Worm (Caenorhabditis elegans): ENCODE data around the gene Y43C5A.7.
A peak's percentile ranks its signal among the peaks of the same experiment; 100 is the strongest.

Y43C5A.7 gene

DNA sequence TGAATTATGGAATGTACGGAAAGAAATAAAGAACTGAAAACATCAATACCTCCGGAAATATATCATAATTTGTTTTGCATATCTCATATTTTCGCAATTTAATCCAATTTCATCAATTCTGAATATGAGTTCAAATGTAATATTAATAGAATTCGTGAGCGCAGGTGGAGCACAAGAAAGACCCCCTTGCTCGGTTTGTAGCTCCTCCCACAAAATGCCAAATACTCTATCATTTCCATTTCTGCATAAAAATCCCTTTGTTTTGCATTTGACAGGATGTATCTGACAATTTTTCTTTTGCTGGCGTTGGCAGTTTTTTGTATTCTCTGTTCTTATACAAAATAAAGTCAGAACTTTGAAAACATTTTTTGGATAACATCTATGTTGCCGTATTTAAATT is 2.0 kb upstream of the Y43C5A.7 start:
- TF ChIP-seq ama-1 (optimal IDR thresholded peaks at IDR 0.05): no peak
- TF ChIP-seq scrt-1 (GFP tag; IDR thresholded peaks at IDR 0.05): no peak
- TF ChIP-seq hnd-1 (tag; optimal IDR thresholded peaks at IDR 0.05): no peak
- TF ChIP-seq sea-1 (GFP tag; conservative IDR thresholded peaks at IDR 0.05): no peak
- TF ChIP-seq hmg-4 (GFP tag; optimal IDR thresholded peaks at IDR 0.05): no peak
- TF ChIP-seq ceh-13 (GFP tag; optimal IDR thresholded peaks at IDR 0.05): no peak
- TF ChIP-seq tbx-11 (GFP tag; IDR thresholded peaks at IDR 0.05): no peak
- no peak for TF ChIP-seq aly-1 (tag; optimal IDR thresholded peaks at IDR 0.05)
- no peak for TF ChIP-seq ceh-36 (tag; optimal IDR thresholded peaks at IDR 0.05)
- no peak for TF ChIP-seq hmbx-1 (tag; optimal IDR thresholded peaks at IDR 0.05)
- TF ChIP-seq ets-7 (tag; optimal IDR thresholded peaks at IDR 0.05): no peak
- no peak for TF ChIP-seq tra-4 (tag; optimal IDR thresholded peaks at IDR 0.05)
- TF ChIP-seq tbx-37 (GFP tag; conservative IDR thresholded peaks at IDR 0.05): no peak
- TF ChIP-seq F13C5.2 (tag; optimal IDR thresholded peaks at IDR 0.05): no peak
- TF ChIP-seq flt-1 (GFP tag; IDR thresholded peaks at IDR 0.05): no peak
- no peak for TF ChIP-seq pes-1 (GFP tag; IDR thresholded peaks at IDR 0.05)
- TF ChIP-seq B0310.2 (tag; optimal IDR thresholded peaks at IDR 0.05): no peak

DNA sequence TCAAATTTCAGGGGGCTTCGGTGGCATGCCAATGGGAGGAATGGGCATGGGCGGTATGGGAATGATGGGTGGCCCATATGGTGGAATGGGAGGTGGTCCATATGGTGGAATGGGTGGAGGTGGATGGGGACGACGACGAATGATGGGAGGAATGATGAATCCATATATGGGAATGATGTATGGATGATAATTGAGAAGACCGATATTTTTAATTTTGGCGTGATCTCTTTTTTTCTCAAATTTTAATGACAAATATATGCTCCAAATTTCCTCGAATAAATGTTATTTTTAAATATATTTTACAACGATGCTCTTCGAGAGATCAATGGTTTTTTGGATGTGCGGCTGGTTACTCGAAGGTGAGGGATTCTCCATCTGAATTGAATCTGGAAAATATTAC is 656 bp downstream of the Y43C5A.7 start, which contains the start of gene Y43C5A.4:
Gene Y43C5A.4, plus strand, starts transcription at position 301 of the 400 bp plus-strand sequence.
- TF ChIP-seq tbx-37 (GFP tag; conservative IDR thresholded peaks at IDR 0.05) (no peak), hmbx-1 (tag; optimal IDR thresholded peaks at IDR 0.05) (no peak), ets-7 (tag; optimal IDR thresholded peaks at IDR 0.05) (no peak), ceh-13 (GFP tag; optimal IDR thresholded peaks at IDR 0.05) (no peak), F13C5.2 (tag; optimal IDR thresholded peaks at IDR 0.05) (no peak), hmg-4 (GFP tag; optimal IDR thresholded peaks at IDR 0.05) (no peak), tbx-11 (GFP tag; IDR thresholded peaks at IDR 0.05) (no peak), ama-1 (optimal IDR thresholded peaks at IDR 0.05) (no peak), sea-1 (GFP tag; conservative IDR thresholded peaks at IDR 0.05) (no peak), flt-1 (GFP tag; IDR thresholded peaks at IDR 0.05) (no peak), ceh-36 (tag; optimal IDR thresholded peaks at IDR 0.05) (no peak), pes-1 (GFP tag; IDR thresholded peaks at IDR 0.05) (no peak), scrt-1 (GFP tag; IDR thresholded peaks at IDR 0.05) (no peak)

DNA sequence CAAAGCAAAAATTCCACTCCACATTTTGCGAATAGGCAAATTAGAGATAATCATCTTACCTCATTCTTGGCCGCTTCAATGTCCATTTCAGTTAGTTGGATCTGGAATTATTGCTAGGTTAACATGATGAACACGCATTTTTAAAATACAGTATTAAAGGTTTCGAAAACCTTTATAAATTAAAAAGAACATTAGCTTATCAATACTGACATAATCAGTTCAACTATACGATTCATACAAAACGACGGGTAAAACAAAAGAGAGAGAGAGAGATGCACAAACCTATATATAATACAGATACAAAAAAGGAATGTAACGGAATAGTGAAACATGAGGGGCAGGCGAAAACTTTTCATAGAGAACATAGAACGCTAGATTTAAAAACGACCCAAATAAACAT is 4.4 kb downstream of the Y43C5A.7 start, which contains the start of gene thk-1:
Gene thk-1, minus strand, starts transcription at position 101 of the 400 bp plus-strand sequence.
- TF ChIP-seq sea-1 (GFP tag; conservative IDR thresholded peaks at IDR 0.05) (no peak), ets-7 (tag; optimal IDR thresholded peaks at IDR 0.05) (no peak), aly-1 (tag; optimal IDR thresholded peaks at IDR 0.05) (no peak), tra-4 (tag; optimal IDR thresholded peaks at IDR 0.05) (no peak), ceh-13 (GFP tag; optimal IDR thresholded peaks at IDR 0.05) (no peak), hmg-4 (GFP tag; optimal IDR thresholded peaks at IDR 0.05) (no peak), hmbx-1 (tag; optimal IDR thresholded peaks at IDR 0.05) (no peak), tbx-37 (GFP tag; conservative IDR thresholded peaks at IDR 0.05) (no peak), hnd-1 (tag; optimal IDR thresholded peaks at IDR 0.05) (no peak), F13C5.2 (tag; optimal IDR thresholded peaks at IDR 0.05) (no peak)

DNA sequence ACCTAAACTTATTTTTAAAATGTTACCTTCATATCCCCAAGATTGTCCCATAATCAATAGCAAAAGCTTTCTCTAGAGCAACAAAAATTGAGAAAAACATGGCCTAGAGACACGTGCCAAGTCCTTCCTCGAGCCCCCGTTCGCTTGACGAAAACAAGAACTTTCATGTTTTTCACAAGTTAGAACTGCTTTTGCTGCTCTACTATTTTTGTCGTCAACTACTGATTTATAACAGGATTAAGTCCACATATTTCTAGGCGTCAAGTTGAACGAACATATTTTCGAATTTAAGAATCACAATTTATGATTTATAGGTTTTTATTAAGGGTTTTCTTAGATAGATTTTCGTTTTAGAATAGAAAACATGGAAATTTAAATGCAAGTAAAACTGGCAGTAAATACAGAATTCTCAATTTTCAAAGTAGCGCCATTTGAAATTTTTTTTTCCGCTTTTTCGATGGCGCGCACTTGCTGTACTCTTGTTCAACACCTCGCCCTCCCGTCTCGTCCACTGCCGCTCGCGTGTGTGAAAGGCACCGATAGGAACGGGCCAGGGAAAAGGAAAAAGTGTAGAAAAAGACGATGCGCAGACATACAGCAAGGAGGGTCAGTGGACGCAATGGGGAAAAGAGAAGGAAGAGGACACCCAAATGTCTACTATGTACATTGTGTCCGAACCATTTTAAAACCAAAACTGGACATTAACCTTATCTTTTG is 7.3 kb downstream of the Y43C5A.7 start, which contains the start of gene rad-51:
Gene rad-51, minus strand, starts transcription at position 51 of the 717 bp plus-strand sequence.
- TF ChIP-seq tbx-37 (GFP tag; conservative IDR thresholded peaks at IDR 0.05) (no peak), tbx-11 (GFP tag; IDR thresholded peaks at IDR 0.05) (no peak), sea-1 (GFP tag; conservative IDR thresholded peaks at IDR 0.05) (no peak), ceh-36 (tag; optimal IDR thresholded peaks at IDR 0.05) (no peak), F13C5.2 (tag; optimal IDR thresholded peaks at IDR 0.05) (peak; percentile 60), tra-4 (tag; optimal IDR thresholded peaks at IDR 0.05) (no peak), aly-1 (tag; optimal IDR thresholded peaks at IDR 0.05) (peak; percentile 37), hmbx-1 (tag; optimal IDR thresholded peaks at IDR 0.05) (no peak), scrt-1 (GFP tag; IDR thresholded peaks at IDR 0.05) (no peak), ama-1 (optimal IDR thresholded peaks at IDR 0.05) (no peak), hmg-4 (GFP tag; optimal IDR thresholded peaks at IDR 0.05) (peak; percentile 44)

DNA sequence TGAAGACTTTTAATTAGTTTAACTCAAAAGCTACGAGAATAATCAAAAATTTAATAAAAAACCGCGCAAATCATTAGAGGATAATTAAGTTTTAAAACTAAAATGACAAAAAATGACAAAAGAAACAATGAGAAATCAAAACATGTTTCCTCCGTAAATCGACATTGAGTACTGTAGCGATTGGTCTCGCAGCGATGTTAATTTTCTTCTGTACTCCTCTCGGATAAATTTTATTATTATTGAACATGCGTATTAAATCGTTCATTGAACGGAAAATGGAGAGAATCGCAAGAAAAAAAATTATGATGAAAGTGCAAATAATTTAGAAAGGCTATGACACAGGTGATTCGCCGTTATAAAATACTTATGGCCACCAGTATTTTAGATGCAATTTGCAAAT is 8.3 kb downstream of the Y43C5A.7 start:
- TF ChIP-seq ets-7 (tag; optimal IDR thresholded peaks at IDR 0.05) (no peak), ceh-36 (tag; optimal IDR thresholded peaks at IDR 0.05) (no peak), hnd-1 (tag; optimal IDR thresholded peaks at IDR 0.05) (no peak), sea-1 (GFP tag; conservative IDR thresholded peaks at IDR 0.05) (no peak), scrt-1 (GFP tag; IDR thresholded peaks at IDR 0.05) (no peak), flt-1 (GFP tag; IDR thresholded peaks at IDR 0.05) (no peak), tbx-37 (GFP tag; conservative IDR thresholded peaks at IDR 0.05) (no peak), hmbx-1 (tag; optimal IDR thresholded peaks at IDR 0.05) (no peak), F13C5.2 (tag; optimal IDR thresholded peaks at IDR 0.05) (no peak), pes-1 (GFP tag; IDR thresholded peaks at IDR 0.05) (no peak), hmg-4 (GFP tag; optimal IDR thresholded peaks at IDR 0.05) (no peak), ama-1 (optimal IDR thresholded peaks at IDR 0.05) (no peak), tra-4 (tag; optimal IDR thresholded peaks at IDR 0.05) (no peak), aly-1 (tag; optimal IDR thresholded peaks at IDR 0.05) (no peak), ceh-13 (GFP tag; optimal IDR thresholded peaks at IDR 0.05) (no peak), tbx-11 (GFP tag; IDR thresholded peaks at IDR 0.05) (no peak), B0310.2 (tag; optimal IDR thresholded peaks at IDR 0.05) (no peak)

DNA sequence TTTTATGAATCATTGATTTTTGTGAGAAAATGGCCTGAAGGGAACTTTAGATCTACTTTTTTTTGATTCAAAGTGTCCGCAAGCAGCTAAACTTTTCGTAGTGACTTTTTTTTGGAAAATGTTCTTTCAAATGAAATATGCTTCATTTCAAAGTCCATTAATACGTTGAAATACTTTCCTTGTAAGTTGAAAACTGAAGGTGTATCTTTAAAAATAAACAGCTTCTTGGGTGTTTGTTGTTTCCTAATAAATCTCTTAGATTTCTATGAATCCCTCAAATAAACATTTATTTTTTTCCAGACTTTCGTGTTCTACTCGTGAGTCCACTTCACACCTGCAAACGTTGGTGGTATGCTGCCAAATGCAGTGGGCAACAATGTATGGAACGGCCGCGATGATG is 9.6 kb downstream of the Y43C5A.7 start, which contains the start of gene ebax-1:
Gene ebax-1, plus strand, starts transcription at position 301 of the 400 bp plus-strand sequence.
- TF ChIP-seq B0310.2 (tag; optimal IDR thresholded peaks at IDR 0.05): no peak
- no peak for TF ChIP-seq pes-1 (GFP tag; IDR thresholded peaks at IDR 0.05)
- no peak for TF ChIP-seq hnd-1 (tag; optimal IDR thresholded peaks at IDR 0.05)
- no peak for TF ChIP-seq ama-1 (optimal IDR thresholded peaks at IDR 0.05)
- TF ChIP-seq sea-1 (GFP tag; conservative IDR thresholded peaks at IDR 0.05): no peak
- TF ChIP-seq F13C5.2 (tag; optimal IDR thresholded peaks at IDR 0.05): no peak
- TF ChIP-seq flt-1 (GFP tag; IDR thresholded peaks at IDR 0.05): no peak
- no peak for TF ChIP-seq tra-4 (tag; optimal IDR thresholded peaks at IDR 0.05)
- TF ChIP-seq hmbx-1 (tag; optimal IDR thresholded peaks at IDR 0.05): no peak
- no peak for TF ChIP-seq hmg-4 (GFP tag; optimal IDR thresholded peaks at IDR 0.05)
- no peak for TF ChIP-seq tbx-37 (GFP tag; conservative IDR thresholded peaks at IDR 0.05)
- TF ChIP-seq ceh-13 (GFP tag; optimal IDR thresholded peaks at IDR 0.05): no peak
- TF ChIP-seq tbx-11 (GFP tag; IDR thresholded peaks at IDR 0.05): no peak
- TF ChIP-seq ets-7 (tag; optimal IDR thresholded peaks at IDR 0.05): no peak
- no peak for TF ChIP-seq aly-1 (tag; optimal IDR thresholded peaks at IDR 0.05)
- no peak for TF ChIP-seq scrt-1 (GFP tag; IDR thresholded peaks at IDR 0.05)
- no peak for TF ChIP-seq ceh-36 (tag; optimal IDR thresholded peaks at IDR 0.05)

Data from whole organism, early embryonic.